Worm (Caenorhabditis elegans): ENCODE measurements around the gene set-30.

DNA sequence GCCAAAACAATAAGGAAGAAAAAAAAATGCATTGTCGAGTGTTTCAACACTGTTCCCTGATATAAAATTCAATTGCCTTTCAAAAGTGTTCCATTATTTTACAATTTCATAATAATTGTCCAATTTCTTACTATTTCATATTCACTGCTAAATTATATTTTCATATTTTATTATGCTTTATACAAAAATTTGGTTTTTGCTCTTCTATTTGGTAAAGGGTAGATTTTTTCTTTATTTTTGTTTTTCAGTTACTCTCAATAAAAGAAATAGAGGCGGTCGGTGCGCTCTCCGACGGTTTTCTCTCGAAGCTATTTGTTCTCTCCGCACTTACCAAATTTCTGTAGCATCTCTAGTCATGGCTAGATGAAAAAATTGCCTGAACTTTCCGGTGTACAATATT lies 18.5 kb downstream of the set-30 start, which contains the start of gene sek-3:
- TF ChIP-seq hmg-4 (GFP tag; optimal IDR thresholded peaks at IDR 0.05), result no peak
- TF ChIP-seq B0310.2 (tag; optimal IDR thresholded peaks at IDR 0.05), result no peak
- no peak for TF ChIP-seq ama-1 (optimal IDR thresholded peaks at IDR 0.05)
- no peak for TF ChIP-seq tra-4 (tag; optimal IDR thresholded peaks at IDR 0.05)
- TF ChIP-seq tbx-37 (GFP tag; conservative IDR thresholded peaks at IDR 0.05), result no peak
- TF ChIP-seq aly-1 (tag; optimal IDR thresholded peaks at IDR 0.05), result no peak
- TF ChIP-seq flt-1 (GFP tag; IDR thresholded peaks at IDR 0.05), result no peak
- TF ChIP-seq hnd-1 (tag; optimal IDR thresholded peaks at IDR 0.05), result no peak
- TF ChIP-seq F13C5.2 (tag; optimal IDR thresholded peaks at IDR 0.05), result no peak
- no peak for TF ChIP-seq ceh-36 (tag; optimal IDR thresholded peaks at IDR 0.05)
- TF ChIP-seq hmbx-1 (tag; optimal IDR thresholded peaks at IDR 0.05), result no peak
- TF ChIP-seq scrt-1 (GFP tag; IDR thresholded peaks at IDR 0.05), result no peak

Data from whole organism, early embryonic.